Worm (Caenorhabditis elegans): ENCODE measurements around the gene C27D6.1.

- no peak for TF ChIP-seq mdl-1 (tag; optimal IDR thresholded peaks at IDR 0.05)
- TF ChIP-seq unc-62 (GFP tag; optimal IDR thresholded peaks at IDR 0.05), result no peak
- no peak for TF ChIP-seq nhr-11 (tag; optimal IDR thresholded peaks at IDR 0.05)
- no peak for TF ChIP-seq nhr-67 (tag; optimal IDR thresholded peaks at IDR 0.05)
These were observed 29.5 kb downstream of the C27D6.1 start for ce11 chrII:5201922-5202562.

Data from whole organism, L3 larva.